Worm (Caenorhabditis elegans): ENCODE measurements around the gene F43C11.2.

F43C11.2 gene

ce11 chrII:2356795-2357194 lies 2.2 kb downstream of the F43C11.2 start, which contains the start of gene F43C11.1:
Gene F43C11.1, plus strand, starts transcription at chrII:2357095.
- TF ChIP-seq ceh-16 (tag; optimal IDR thresholded peaks at IDR 0.05), result no peak
- no peak for TF ChIP-seq nhr-76 (tag; optimal IDR thresholded peaks at IDR 0.05)
- no peak for TF ChIP-seq elt-3 (tag; optimal IDR thresholded peaks at IDR 0.05)

- TF ChIP-seq nhr-23 (tag; optimal IDR thresholded peaks at IDR 0.05), result no peak
- TF ChIP-seq elt-2 (tag; optimal IDR thresholded peaks at IDR 0.05), result no peak
- TF ChIP-seq elt-1 (tag; optimal IDR thresholded peaks at IDR 0.05), result no peak
- TF ChIP-seq ztf-4 (tag; optimal IDR thresholded peaks at IDR 0.05), result no peak
- no peak for TF ChIP-seq daf-12 (tag; optimal IDR thresholded peaks at IDR 0.05)
- TF ChIP-seq nhr-237 (tag; optimal IDR thresholded peaks at IDR 0.05), result no peak
- TF ChIP-seq lsy-12 (tag; optimal IDR thresholded peaks at IDR 0.05), result no peak
- TF ChIP-seq lin-39 (tag; optimal IDR thresholded peaks at IDR 0.05), result no peak
- no peak for TF ChIP-seq jun-1 (tag; optimal IDR thresholded peaks at IDR 0.05)
These were observed 5.4 kb downstream of the F43C11.2 start, which contains the start of gene F43C11.16 for ce11 chrII:2359965-2360364. Gene F43C11.16, minus strand, starts transcription at chrII:2360065.

ce11 chrII:2363673-2364072 lies 9.1 kb downstream of the F43C11.2 start, which contains the start of gene F43C11.11:
Gene F43C11.11, minus strand, starts transcription at chrII:2363773.
- TF ChIP-seq pqm-1 (tag; optimal IDR thresholded peaks at IDR 0.05) (no peak), elt-2 (tag; optimal IDR thresholded peaks at IDR 0.05) (no peak), zag-1 (tag; optimal IDR thresholded peaks at IDR 0.05) (no peak), nhr-76 (tag; optimal IDR thresholded peaks at IDR 0.05) (no peak), snpc-4 (tag; optimal IDR thresholded peaks at IDR 0.05) (no peak), ztf-11 (tag; optimal IDR thresholded peaks at IDR 0.05) (no peak), elt-1 (tag; optimal IDR thresholded peaks at IDR 0.05) (no peak)

- TF ChIP-seq tbx-2 (tag; optimal IDR thresholded peaks at IDR 0.05), result no peak
- TF ChIP-seq nfya-1 (tag; optimal IDR thresholded peaks at IDR 0.05; ENCODE audit: insufficient read depth), result no peak
- TF ChIP-seq egl-5 (tag; optimal IDR thresholded peaks at IDR 0.05), result no peak
- no peak for TF ChIP-seq nhr-77 (tag; optimal IDR thresholded peaks at IDR 0.05)
- TF ChIP-seq ceh-82 (tag; optimal IDR thresholded peaks at IDR 0.05), result no peak
- no peak for TF ChIP-seq lin-39 (tag; optimal IDR thresholded peaks at IDR 0.05)
- no peak for TF ChIP-seq ZK546.5 (tag; optimal IDR thresholded peaks at IDR 0.05)
- TF ChIP-seq fkh-10 (GFP tag; optimal IDR thresholded peaks at IDR 0.05), result no peak
- TF ChIP-seq elt-2 (tag; optimal IDR thresholded peaks at IDR 0.05), result no peak
- TF ChIP-seq nhr-25 (tag; optimal IDR thresholded peaks at IDR 0.05), result no peak
- TF ChIP-seq ama-1 (optimal IDR thresholded peaks at IDR 0.05), result no peak
- TF ChIP-seq nhr-11 (tag; optimal IDR thresholded peaks at IDR 0.05), result no peak
- no peak for TF ChIP-seq snpc-4 (tag; optimal IDR thresholded peaks at IDR 0.05)
- no peak for TF ChIP-seq unc-39 (tag; optimal IDR thresholded peaks at IDR 0.05)
- TF ChIP-seq ceh-16 (tag; optimal IDR thresholded peaks at IDR 0.05), result no peak
- no peak for TF ChIP-seq ceh-28 (tag; optimal IDR thresholded peaks at IDR 0.05)
- no peak for TF ChIP-seq unc-62 (GFP tag; optimal IDR thresholded peaks at IDR 0.05)
- no peak for TF ChIP-seq elt-3 (tag; optimal IDR thresholded peaks at IDR 0.05)
These were observed 12.2 kb downstream of the F43C11.2 start, which contains the start of the genes F43C11.12 and F16G10.5 for ce11 chrII:2366623-2367365. Gene F43C11.12, minus strand, starts transcription at chrII:2366723. Gene F16G10.5, plus strand, starts transcription at chrII:2367315.

ce11 chrII:2368956-2369355 lies 14.4 kb downstream of the F43C11.2 start, which contains the start of gene hpo-25:
Gene hpo-25, plus strand, starts transcription at chrII:2369256.
- TF ChIP-seq jun-1 (tag; optimal IDR thresholded peaks at IDR 0.05), result no peak
- no peak for TF ChIP-seq ztf-11 (tag; optimal IDR thresholded peaks at IDR 0.05)
- TF ChIP-seq zag-1 (tag; optimal IDR thresholded peaks at IDR 0.05), result no peak

ce11 chrII:2372090-2372489 lies 17.5 kb downstream of the F43C11.2 start, which contains the start of gene F16G10.3:
Gene F16G10.3, plus strand, starts transcription at chrII:2372390.
- no peak for TF ChIP-seq nhr-28 (tag; optimal IDR thresholded peaks at IDR 0.05)
- no peak for TF ChIP-seq nhr-77 (tag; optimal IDR thresholded peaks at IDR 0.05)
- no peak for TF ChIP-seq nhr-76 (tag; optimal IDR thresholded peaks at IDR 0.05)
- no peak for TF ChIP-seq ama-1 (optimal IDR thresholded peaks at IDR 0.05)
